Worm (Caenorhabditis elegans) whole organism, late embryonic: ENCODE data around the gene ztf-28.

Experiments used
- C08G9.2 ChIP-seq: sonication (generic microtip); optimal IDR thresholded peaks from 2 replicates; lab custom pipeline; 2016; ENCODE audit warnings: mild to moderate bottlenecking, missing genetic modification characterization, moderate library complexity, missing compliant biosample characterization
- C38D4.7 ChIP-seq: fragments of 200-800 bp; sonication (Bioruptor generic); optimal IDR thresholded peaks from 2 replicates; lab custom pipeline; 2018; ENCODE audit warnings: mild to moderate bottlenecking, missing genetic modification characterization, moderate library complexity, missing compliant biosample characterization
- K02D7.2 ChIP-seq: sonication (generic microtip); optimal IDR thresholded peaks from 2 replicates; lab custom pipeline; 2017; ENCODE audit warnings: mild to moderate bottlenecking, missing genetic modification characterization, missing compliant biosample characterization
- T23F11.4 ChIP-seq: fragments of 200-800 bp; sonication (Bioruptor generic); optimal IDR thresholded peaks from 2 replicates; lab custom pipeline; 2018; ENCODE audit warnings: mild to moderate bottlenecking, missing genetic modification characterization, missing compliant biosample characterization
- ama-1 ChIP-seq: fragments of 150-350 bp; optimal IDR thresholded peaks from 2 replicates; lab custom pipeline; 2014
- ceh-14 ChIP-seq: sonication (generic microtip); optimal IDR thresholded peaks from 2 replicates; lab custom pipeline; 2016; ENCODE audit warnings: missing genotype, missing genetic modification characterization, missing compliant biosample characterization
- ceh-18 ChIP-seq: sonication (generic microtip); optimal IDR thresholded peaks from 2 replicates; lab custom pipeline; 2016; ENCODE audit warnings: missing genetic modification characterization, missing compliant biosample characterization
- ceh-2 ChIP-seq: sonication (generic microtip); optimal IDR thresholded peaks from 2 replicates; lab custom pipeline; 2016; ENCODE audit warnings: missing genotype, missing genetic modification characterization, missing compliant biosample characterization
- ceh-30 ChIP-seq: fragments of 150-350 bp; optimal IDR thresholded peaks from 2 replicates; lab custom pipeline; 2014; ENCODE audit warnings: missing biosample characterization, missing genetic modification characterization
- ceh-31 ChIP-seq: sonication (generic microtip); optimal IDR thresholded peaks from 2 replicates; lab custom pipeline; 2016; ENCODE audit warnings: missing genetic modification characterization, missing compliant biosample characterization
- ceh-48 ChIP-seq: sonication (generic microtip); optimal IDR thresholded peaks from 2 replicates; lab custom pipeline; 2016; ENCODE audit warnings: missing genetic modification characterization, inconsistent platforms, missing compliant biosample characterization
- ceh-9 ChIP-seq: sonication (generic microtip); optimal IDR thresholded peaks from 2 replicates; lab custom pipeline; 2016; ENCODE audit warnings: mild to moderate bottlenecking, missing genetic modification characterization, inconsistent platforms, missing compliant biosample characterization
- che-1 ChIP-seq: sonication (generic microtip); optimal IDR thresholded peaks from 2 replicates; lab custom pipeline; 2016; ENCODE audit warnings: mild to moderate bottlenecking, missing genetic modification characterization, missing compliant biosample characterization
- dve-1 ChIP-seq: sonication (generic microtip); optimal IDR thresholded peaks from 2 replicates; lab custom pipeline; 2017; ENCODE audit warnings: antibody characterized with exemption, mild to moderate bottlenecking, missing genetic modification characterization, missing compliant biosample characterization
- elt-4 ChIP-seq: sonication (generic microtip); optimal IDR thresholded peaks from 2 replicates; lab custom pipeline; 2016; ENCODE audit warnings: missing genetic modification characterization, missing compliant biosample characterization
- ets-4 ChIP-seq: sonication (generic microtip); optimal IDR thresholded peaks from 2 replicates; lab custom pipeline; 2016; ENCODE audit warnings: missing genetic modification characterization, missing compliant biosample characterization
- fax-1 ChIP-seq: sonication (generic microtip); optimal IDR thresholded peaks from 2 replicates; lab custom pipeline; 2016; ENCODE audit warnings: missing genotype, missing genetic modification characterization, missing compliant biosample characterization
- fkh-10 ChIP-seq: fragments of 150-350 bp; optimal IDR thresholded peaks from 2 replicates; lab custom pipeline; 2014; ENCODE audit warnings: missing biosample characterization, missing genetic modification reagents, missing genetic modification characterization
- gmeb-2 ChIP-seq: sonication (generic microtip); optimal IDR thresholded peaks from 2 replicates; lab custom pipeline; 2016; ENCODE audit warnings: missing genetic modification characterization, inconsistent platforms, missing compliant biosample characterization
- hlh-13 ChIP-seq: fragments of 200-800 bp; sonication (Bioruptor generic); optimal IDR thresholded peaks from 2 replicates; lab custom pipeline; 2018; ENCODE audit warnings: mild to moderate bottlenecking, missing genetic modification characterization, missing compliant biosample characterization
- hlh-30 ChIP-seq: sonication (generic microtip); optimal IDR thresholded peaks from 2 replicates; lab custom pipeline; 2017; ENCODE audit warnings: antibody characterized with exemption, missing genetic modification characterization, missing compliant biosample characterization; ENCODE audit not compliant: insufficient read depth
- lim-6 ChIP-seq: sonication (generic microtip); optimal IDR thresholded peaks from 2 replicates; lab custom pipeline; 2016; ENCODE audit warnings: missing genetic modification characterization, missing compliant biosample characterization
- lin-11 ChIP-seq: fragments of 200-800 bp; sonication (Bioruptor generic); optimal IDR thresholded peaks from 2 replicates; lab custom pipeline; 2018; ENCODE audit warnings: mild to moderate bottlenecking, missing genetic modification characterization, missing compliant biosample characterization
- madf-2 ChIP-seq: sonication (generic microtip); optimal IDR thresholded peaks from 2 replicates; lab custom pipeline; 2017; ENCODE audit warnings: missing genetic modification characterization, missing compliant biosample characterization
- nfya-1 ChIP-seq: sonication (generic microtip); optimal IDR thresholded peaks from 2 replicates; lab custom pipeline; 2017; ENCODE audit warnings: missing genetic modification characterization, mild to moderate bottlenecking, missing compliant biosample characterization, antibody characterized with exemption, moderate library complexity
- npax-4 ChIP-seq: sonication (generic microtip); optimal IDR thresholded peaks from 2 replicates; lab custom pipeline; 2016; ENCODE audit warnings: missing genetic modification characterization, missing compliant biosample characterization
- odd-2 ChIP-seq: sonication (generic microtip); optimal IDR thresholded peaks from 2 replicates; lab custom pipeline; 2017; ENCODE audit warnings: antibody characterized with exemption, mild to moderate bottlenecking, missing genetic modification characterization, missing compliant biosample characterization
- pros-1 ChIP-seq: fragments of 150-350 bp; optimal IDR thresholded peaks from 2 replicates; lab custom pipeline; 2014; ENCODE audit warnings: missing biosample characterization, missing genetic modification reagents, missing genetic modification characterization
- ref-2 ChIP-seq: sonication (generic microtip); optimal IDR thresholded peaks from 2 replicates; lab custom pipeline; 2016; ENCODE audit warnings: missing genetic modification characterization, missing compliant biosample characterization
- sox-2 ChIP-seq: fragments of 200-800 bp; sonication (Bioruptor generic); IDR thresholded peaks from 2 replicates; pipeline ENCODE4 v1.3.6; 2022; ENCODE audit warnings: missing genetic modification reagents, missing genetic modification characterization, missing compliant biosample characterization
- sox-4 ChIP-seq: sonication (generic microtip); optimal IDR thresholded peaks from 2 replicates; lab custom pipeline; 2017; ENCODE audit warnings: mild to moderate bottlenecking, missing genetic modification characterization, inconsistent platforms, missing compliant biosample characterization
- syd-9 ChIP-seq: sonication (generic microtip); optimal IDR thresholded peaks from 2 replicates; lab custom pipeline; 2016; ENCODE audit warnings: mild to moderate bottlenecking, missing genetic modification characterization, moderate library complexity, missing compliant biosample characterization
- tbx-2 ChIP-seq: sonication (generic microtip); optimal IDR thresholded peaks from 2 replicates; lab custom pipeline; 2016; ENCODE audit warnings: missing genetic modification characterization, missing compliant biosample characterization
- tbx-7 ChIP-seq: sonication (generic microtip); optimal IDR thresholded peaks from 2 replicates; lab custom pipeline; 2016; ENCODE audit warnings: missing genotype, missing genetic modification characterization, missing compliant biosample characterization
- ttx-3 ChIP-seq: sonication (generic microtip); optimal IDR thresholded peaks from 2 replicates; lab custom pipeline; 2016; ENCODE audit warnings: missing genetic modification reagents, missing genetic modification characterization, missing compliant biosample characterization
- unc-42 ChIP-seq: sonication (generic microtip); optimal IDR thresholded peaks from 2 replicates; lab custom pipeline; 2016; ENCODE audit warnings: missing genotype, missing genetic modification characterization, missing compliant biosample characterization
- unc-86 ChIP-seq: sonication (generic microtip); optimal IDR thresholded peaks from 2 replicates; lab custom pipeline; 2016; ENCODE audit warnings: missing genetic modification characterization, missing compliant biosample characterization

ztf-28 gene

DNA sequence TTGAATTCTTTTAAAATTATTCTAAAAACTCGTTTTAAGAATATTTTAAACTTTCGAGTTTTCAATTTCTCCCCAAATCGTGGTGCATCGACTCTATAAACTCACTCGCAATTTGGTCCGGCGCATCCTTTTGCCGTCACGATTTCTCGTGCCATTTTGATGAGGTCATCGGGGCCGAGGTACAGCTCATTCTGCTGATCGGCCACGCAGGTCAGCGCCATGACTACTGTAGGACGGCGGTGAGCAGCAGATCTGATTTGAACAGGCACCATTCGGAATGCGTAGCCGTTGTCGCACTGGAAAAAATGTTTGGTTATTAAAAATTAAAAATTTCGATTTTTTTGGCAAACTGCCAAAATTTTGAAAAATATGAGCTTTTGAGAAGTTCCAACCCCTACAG, 42.2 kb downstream of the ztf-28 start:
- TF ChIP-seq ceh-30 (no peak), ceh-2 (no peak), K02D7.2 (tag; lab: Kevin White, UChicago) (no peak), ceh-9 (no peak), C38D4.7 (no peak), ceh-48 (tag; lab: Kevin White, UChicago) (no peak), C08G9.2 (tag; lab: Kevin White, UChicago) (no peak), unc-42 (tag; lab: Kevin White, UChicago) (no peak), lim-6 (tag; lab: Kevin White, UChicago) (no peak), ceh-18 (tag; lab: Kevin White, UChicago) (no peak), che-1 (no peak), nfya-1 (no peak), sox-2 (GFP tag; lab: Robert Waterston, UW) (no peak), syd-9 (tag; lab: Kevin White, UChicago) (no peak), ceh-31 (no peak), elt-4 (tag; lab: Kevin White, UChicago) (no peak), tbx-7 (tag; lab: Kevin White, UChicago) (no peak)

DNA sequence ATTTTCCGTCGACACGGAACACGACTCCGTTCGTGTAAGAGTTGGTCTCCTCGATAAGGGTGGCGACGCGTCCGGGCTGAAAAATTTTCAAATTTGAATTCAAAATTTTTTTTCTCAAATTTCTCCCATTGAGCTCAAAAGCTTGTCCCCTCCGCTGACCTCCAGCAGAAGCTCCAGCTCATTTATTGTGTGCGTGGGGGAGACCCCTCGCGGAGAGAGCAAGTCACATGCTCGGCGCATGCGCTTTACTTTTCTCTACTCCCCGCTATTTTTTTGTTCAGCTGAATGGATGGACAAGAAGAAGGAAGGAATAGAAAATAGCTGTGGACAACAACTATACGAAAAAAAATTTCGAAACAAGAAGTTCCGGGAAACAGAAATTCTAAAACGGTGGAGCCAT, 43.0 kb downstream of the ztf-28 start:
- peak; percentile 50 for TF ChIP-seq ref-2 (tag; lab: Kevin White, UChicago)
- no peak for TF ChIP-seq ttx-3 (tag; lab: Kevin White, UChicago)
- TF ChIP-seq nfya-1 = peak; percentile 39
- TF ChIP-seq ets-4 (tag; lab: Kevin White, UChicago) = no peak
- TF ChIP-seq unc-42 (tag; lab: Kevin White, UChicago) = peak; percentile 0
- TF ChIP-seq ama-1 (lab: Kevin White, UChicago) = no peak
- TF ChIP-seq tbx-2 (tag; lab: Kevin White, UChicago) = peak; percentile 30
- no peak for TF ChIP-seq tbx-7 (tag; lab: Kevin White, UChicago)
- TF ChIP-seq ceh-9 = no peak
- TF ChIP-seq unc-86 (tag; lab: Kevin White, UChicago) = no peak
- no peak for TF ChIP-seq odd-2
- peak; percentile 67 for TF ChIP-seq ceh-18 (tag; lab: Kevin White, UChicago)
- peak; percentile 62 for TF ChIP-seq ceh-31
- no peak for TF ChIP-seq pros-1 (tag; lab: Kevin White, UChicago)
- TF ChIP-seq dve-1 (tag; lab: Kevin White, UChicago) = no peak
- peak; percentile 71 for TF ChIP-seq hlh-30 (tag; lab: Kevin White, UChicago)

- TF ChIP-seq lin-11 (tag; lab: Kevin White, UChicago) (no peak), hlh-30 (tag; lab: Kevin White, UChicago) (peak; percentile 56), ceh-14 (tag; lab: Kevin White, UChicago) (no peak), madf-2 (tag; lab: Kevin White, UChicago) (no peak), fax-1 (no peak), fkh-10 (GFP tag; lab: Kevin White, UChicago) (no peak), unc-42 (tag; lab: Kevin White, UChicago) (peak; percentile 19), gmeb-2 (tag; lab: Kevin White, UChicago) (no peak), T23F11.4 (GFP tag; lab: Kevin White, UChicago) (no peak), npax-4 (tag; lab: Kevin White, UChicago) (no peak), hlh-13 (GFP tag; lab: Kevin White, UChicago) (no peak)
These were observed 43.9 kb downstream of the ztf-28 start for ce11 chrV:2134340-2134739.

DNA sequence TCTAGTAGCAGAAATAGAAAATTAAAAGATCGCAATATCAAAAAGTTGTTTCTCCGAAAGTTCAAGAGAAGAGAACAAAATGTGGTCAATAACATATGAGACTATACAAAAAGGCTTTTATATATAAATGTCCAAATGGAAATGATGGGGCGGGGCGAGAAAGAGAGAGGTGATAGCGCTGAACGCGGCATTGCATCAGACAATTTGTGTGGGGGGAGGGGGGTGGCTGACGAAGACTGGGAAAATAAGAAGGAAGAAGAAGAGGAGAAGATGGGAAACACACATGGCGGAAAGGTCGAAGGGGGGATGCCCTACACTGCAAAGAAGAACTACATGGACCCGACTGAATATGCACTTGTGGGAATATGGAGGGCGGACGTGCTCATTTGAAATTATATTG, 44.9 kb downstream of the ztf-28 start:
- TF ChIP-seq unc-42 (tag; lab: Kevin White, UChicago) = peak; percentile 3
- TF ChIP-seq sox-4 = peak; percentile 21
- no peak for TF ChIP-seq C08G9.2 (tag; lab: Kevin White, UChicago)
